Fruit fly (Drosophila melanogaster) whole organism, embryonic: ENCODE measurements around the gene Bap111.

Source experiments
- Aef1 ChIP-seq: fragments of 200-800 bp; sonication (Bioruptor generic); IDR thresholded peaks from 3 replicates; pipeline ENCODE4 v1.3.6; 2022; ENCODE audit warnings: missing biosample characterization, missing genetic modification characterization
- Bgb ChIP-seq: fragments of 200-800 bp; sonication (Bioruptor generic); IDR thresholded peaks from 2 replicates; pipeline ENCODE4 v1.3.6; 2022; ENCODE audit warnings: missing biosample characterization, missing genetic modification characterization; ENCODE audit not compliant: partially characterized antibody
- CG1024 ChIP-seq: fragments of 200-800 bp; sonication (Bioruptor generic); IDR thresholded peaks from 2 replicates; pipeline ENCODE4 v1.3.6; 2022; ENCODE audit warnings: missing biosample characterization, missing genetic modification characterization
- CG11504 ChIP-seq: fragments of 200-800 bp; sonication (Bioruptor generic); optimal IDR thresholded peaks from 3 replicates; lab custom pipeline; 2019; ENCODE audit warnings: missing biosample characterization, mild to moderate bottlenecking, missing genetic modification characterization, moderate library complexity
- CG12104 ChIP-seq: fragments of 200-800 bp; sonication (Bioruptor generic); optimal IDR thresholded peaks from 3 replicates; lab custom pipeline; 2016; ENCODE audit warnings: missing biosample characterization, missing genetic modification characterization
- CG12236 ChIP-seq: fragments of 200-800 bp; sonication (Bioruptor generic); optimal IDR thresholded peaks from 2 replicates; lab custom pipeline; 2016; ENCODE audit warnings: missing biosample characterization, missing genetic modification characterization
- CG12659 ChIP-seq: fragments of 200-800 bp; sonication (Bioruptor generic); optimal IDR thresholded peaks from 3 replicates; lab custom pipeline; 2017; ENCODE audit warnings: mild to moderate bottlenecking, missing biosample characterization, missing genetic modification reagents, missing genetic modification characterization
- CG14965 ChIP-seq: fragments of 200-800 bp; sonication (Bioruptor generic); optimal IDR thresholded peaks from 2 replicates; lab custom pipeline; 2016; ENCODE audit warnings: missing biosample characterization, missing genetic modification characterization, borderline replicate concordance
- CG17829 ChIP-seq: fragments of 200-800 bp; optimal IDR thresholded peaks from 2 replicates; lab custom pipeline; 2019; ENCODE audit warnings: missing biosample characterization, mild to moderate bottlenecking, missing genetic modification characterization, moderate library complexity
- CG18599 ChIP-seq: fragments of 200-800 bp; sonication (Bioruptor generic); optimal IDR thresholded peaks from 3 replicates; lab custom pipeline; 2017; ENCODE audit warnings: missing biosample characterization, missing genetic modification characterization, mild to moderate bottlenecking, moderate library complexity, missing genetic modification reagents
- CG2712 ChIP-seq: fragments of 200-800 bp; optimal IDR thresholded peaks from 3 replicates; lab custom pipeline; 2019; ENCODE audit warnings: missing biosample characterization, mild to moderate bottlenecking, missing genetic modification characterization, moderate library complexity
- CG31388 ChIP-seq: fragments of 200-800 bp; sonication (Bioruptor generic); optimal IDR thresholded peaks from 2 replicates; lab custom pipeline; 2016; ENCODE audit warnings: missing biosample characterization, missing genetic modification characterization
- CG34224 ChIP-seq: fragments of 200-800 bp; sonication (Bioruptor generic); IDR thresholded peaks from 3 replicates; pipeline ENCODE4 v1.3.6; 2022; ENCODE audit warnings: missing biosample characterization, missing genetic modification characterization; ENCODE audit not compliant: partially characterized antibody
- CG4282 ChIP-seq: fragments of 200-800 bp; sonication (Bioruptor generic); optimal IDR thresholded peaks from 2 replicates; lab custom pipeline; 2016; ENCODE audit warnings: missing biosample characterization, missing genetic modification characterization
- CG4820 ChIP-seq: fragments of 200-800 bp; sonication (Bioruptor generic); optimal IDR thresholded peaks from 3 replicates; lab custom pipeline; 2016; ENCODE audit warnings: missing biosample characterization, missing genetic modification characterization
- CG6654 ChIP-seq: fragments of 200-800 bp; sonication (Bioruptor generic); optimal IDR thresholded peaks from 2 replicates; lab custom pipeline; 2017; ENCODE audit warnings: missing biosample characterization, mild to moderate bottlenecking, missing genetic modification characterization
- CG7786 ChIP-seq: fragments of 200-800 bp; sonication (Bioruptor generic); optimal IDR thresholded peaks from 2 replicates; lab custom pipeline; 2016; ENCODE audit warnings: missing biosample characterization, missing genetic modification characterization
- CG8281 ChIP-seq: fragments of 200-800 bp; sonication (Bioruptor generic); optimal IDR thresholded peaks from 2 replicates; lab custom pipeline; 2018; ENCODE audit warnings: missing biosample characterization, mild to moderate bottlenecking, missing genetic modification characterization, moderate library complexity
- CG8765 ChIP-seq: fragments of 200-800 bp; sonication (Bioruptor generic); IDR thresholded peaks from 2 replicates; pipeline ENCODE4 v1.3.6; 2022; ENCODE audit warnings: missing biosample characterization, missing genetic modification characterization
- D ChIP-seq, 2 experiments: fragments of 200-800 bp in 1 of 2; fragments of >200 bp in 1 of 2; sonication (Bioruptor generic) in 1 of 2; optimal IDR thresholded peaks; 2 replicates in 1 of 2; 3 replicates in 1 of 2; lab custom pipeline; 2017; ENCODE audit warnings: mild to moderate bottlenecking in 1 of 2, missing biosample characterization in 1 of 2, missing genetic modification characterization in 1 of 2, missing genetic modification reagents in 1 of 2
- Doc2 ChIP-seq: fragments of 200-800 bp; sonication (Bioruptor generic); IDR thresholded peaks from 2 replicates; pipeline ENCODE4 v1.3.6; 2022; ENCODE audit warnings: missing biosample characterization, missing genetic modification characterization
- Doc3 ChIP-seq: fragments of 200-800 bp; sonication (Bioruptor generic); IDR thresholded peaks from 3 replicates; pipeline ENCODE4 v1.3.6; 2022; ENCODE audit warnings: missing biosample characterization, missing genetic modification characterization; ENCODE audit not compliant: partially characterized antibody
- ERR ChIP-seq: fragments of 200-800 bp; sonication (Bioruptor generic); optimal IDR thresholded peaks from 2 replicates; lab custom pipeline; 2016; ENCODE audit warnings: missing biosample characterization, missing genetic modification characterization
- Eip74EF ChIP-seq, 2 experiments: fragments of 200-800 bp in 1 of 2; fragments of >200 bp in 1 of 2; sonication (Bioruptor generic) in 1 of 2; optimal IDR thresholded peaks; 2 replicates each; lab custom pipeline; 2017 to 2019; ENCODE audit warnings: missing biosample characterization in 2 of 2, missing genetic modification characterization in 2 of 2, mild to moderate bottlenecking in 1 of 2, moderate library complexity in 1 of 2
- Fer1 ChIP-seq: fragments of 200-800 bp; sonication (Bioruptor generic); optimal IDR thresholded peaks from 2 replicates; lab custom pipeline; 2017; ENCODE audit warnings: missing biosample characterization, mild to moderate bottlenecking, missing genetic modification characterization
- HLHmδ ChIP-seq: fragments of 200-800 bp; sonication (Bioruptor generic); optimal IDR thresholded peaks from 2 replicates; lab custom pipeline; 2018; ENCODE audit warnings: missing biosample characterization, mild to moderate bottlenecking, missing genetic modification characterization, moderate library complexity
- HmgD ChIP-seq: fragments of 200-800 bp; sonication (Bioruptor generic); optimal IDR thresholded peaks from 3 replicates; lab custom pipeline; 2016; ENCODE audit warnings: missing biosample characterization, missing genetic modification characterization
- Jarid2 ChIP-seq: fragments of 200-800 bp; sonication (Bioruptor generic); optimal IDR thresholded peaks from 3 replicates; lab custom pipeline; 2017; ENCODE audit warnings: mild to moderate bottlenecking, missing biosample characterization, missing genetic modification reagents, missing genetic modification characterization
- MESR4 ChIP-seq: fragments of 200-800 bp; sonication (Bioruptor generic); optimal IDR thresholded peaks from 2 replicates; lab custom pipeline; 2018; ENCODE audit warnings: missing biosample characterization, mild to moderate bottlenecking, missing genetic modification characterization, moderate library complexity
- Meics ChIP-seq: fragments of 200-800 bp; sonication (Bioruptor generic); optimal IDR thresholded peaks from 2 replicates; lab custom pipeline; 2017; ENCODE audit warnings: missing biosample characterization, mild to moderate bottlenecking, missing genetic modification characterization
- Mes4 ChIP-seq: fragments of 200-800 bp; sonication (Bioruptor generic); optimal IDR thresholded peaks from 2 replicates; lab custom pipeline; 2016; ENCODE audit warnings: missing biosample characterization, missing genetic modification characterization
- Pdp1 ChIP-seq, 2 experiments: fragments of 200-800 bp; sonication (Bioruptor generic); optimal IDR thresholded peaks; 3 replicates each; lab custom pipeline; 2016; ENCODE audit warnings: missing biosample characterization in 2 of 2, missing genetic modification characterization in 2 of 2, mild to moderate bottlenecking in 1 of 2, moderate library complexity in 1 of 2
- Rfx ChIP-seq: fragments of 200-800 bp; sonication (Bioruptor generic); IDR thresholded peaks from 2 replicates; pipeline ENCODE4 v1.3.6; 2022; ENCODE audit warnings: missing biosample characterization, missing genetic modification characterization
- Sin3A ChIP-seq: fragments of >200 bp; optimal IDR thresholded peaks from 2 replicates; lab custom pipeline; 2018
- bowl ChIP-seq: fragments of 200-800 bp; sonication (Bioruptor generic); IDR thresholded peaks from 2 replicates; pipeline ENCODE4 v1.3.6; 2022; ENCODE audit warnings: missing biosample characterization, missing genetic modification characterization
- chm ChIP-seq: fragments of 200-800 bp; sonication (Bioruptor generic); IDR thresholded peaks from 2 replicates; pipeline ENCODE4 v1.3.6; 2022; ENCODE audit warnings: missing biosample characterization, missing genetic modification characterization
- dimm ChIP-seq: fragments of 200-800 bp; sonication (Bioruptor generic); IDR thresholded peaks from 2 replicates; pipeline ENCODE4 v1.3.6; 2022; ENCODE audit warnings: missing biosample characterization, missing genetic modification characterization
- exex ChIP-seq: fragments of 200-800 bp; sonication (Bioruptor generic); optimal IDR thresholded peaks from 4 replicates; lab custom pipeline; 2018; ENCODE audit warnings: missing biosample characterization, mild to moderate bottlenecking, missing genetic modification characterization, moderate library complexity
- fru ChIP-seq: fragments of >200 bp; optimal IDR thresholded peaks from 2 replicates; lab custom pipeline; 2017
- gem ChIP-seq: fragments of 200-800 bp; sonication (Bioruptor generic); optimal IDR thresholded peaks from 2 replicates; lab custom pipeline; 2019; ENCODE audit warnings: missing biosample characterization, mild to moderate bottlenecking, missing genetic modification characterization, moderate library complexity
- hkb ChIP-seq, 2 experiments: fragments of 200-800 bp in 1 of 2; fragments of >200 bp in 1 of 2; sonication (Bioruptor generic) in 1 of 2; IDR thresholded peaks in 1 of 2; optimal IDR thresholded peaks in 1 of 2; 2 replicates each; pipeline versions ENCODE4 v1.3.6 to Lab custom; 2017 to 2022; ENCODE audit warnings: missing biosample characterization in 1 of 2, missing genetic modification characterization in 1 of 2
- jing ChIP-seq: fragments of 200-800 bp; sonication (Bioruptor generic); optimal IDR thresholded peaks from 2 replicates; lab custom pipeline; 2018; ENCODE audit warnings: missing biosample characterization, mild to moderate bottlenecking, missing genetic modification characterization
- ken ChIP-seq: fragments of 200-800 bp; sonication (Bioruptor generic); IDR thresholded peaks from 3 replicates; pipeline ENCODE4 v1.3.6; 2022; ENCODE audit warnings: missing biosample characterization, missing genetic modification characterization
- lmd ChIP-seq: fragments of 200-800 bp; sonication (Bioruptor generic); IDR thresholded peaks from 2 replicates; pipeline ENCODE4 v1.3.6; 2022; ENCODE audit warnings: missing biosample characterization, missing genetic modification characterization
- nau ChIP-seq: fragments of 200-800 bp; sonication (Bioruptor generic); optimal IDR thresholded peaks from 3 replicates; lab custom pipeline; 2017; ENCODE audit warnings: missing biosample characterization, mild to moderate bottlenecking, missing genetic modification characterization, missing genetic modification reagents
- pho ChIP-seq: fragments of 200-800 bp; sonication (Bioruptor generic); optimal IDR thresholded peaks from 2 replicates; lab custom pipeline; 2016; ENCODE audit warnings: missing biosample characterization, missing genetic modification characterization
- pnt ChIP-seq: fragments of 200-800 bp; sonication (Bioruptor generic); optimal IDR thresholded peaks from 3 replicates; lab custom pipeline; 2016; ENCODE audit warnings: missing biosample characterization, missing genetic modification characterization
- toy ChIP-seq: fragments of 200-800 bp; sonication (Bioruptor generic); IDR thresholded peaks from 2 replicates; pipeline ENCODE4 v1.3.6; 2022; ENCODE audit warnings: missing biosample characterization, missing genetic modification characterization
- trem ChIP-seq: fragments of 200-800 bp; optimal IDR thresholded peaks from 3 replicates; lab custom pipeline; 2019; ENCODE audit warnings: missing biosample characterization, mild to moderate bottlenecking, missing genetic modification characterization, moderate library complexity
- zen2 ChIP-seq: fragments of 200-800 bp; sonication (Bioruptor generic); IDR thresholded peaks from 3 replicates; pipeline ENCODE4 v1.3.6; 2022; ENCODE audit warnings: missing biosample characterization, missing genetic modification characterization; ENCODE audit not compliant: partially characterized antibody

Gene Bap111

DNA sequence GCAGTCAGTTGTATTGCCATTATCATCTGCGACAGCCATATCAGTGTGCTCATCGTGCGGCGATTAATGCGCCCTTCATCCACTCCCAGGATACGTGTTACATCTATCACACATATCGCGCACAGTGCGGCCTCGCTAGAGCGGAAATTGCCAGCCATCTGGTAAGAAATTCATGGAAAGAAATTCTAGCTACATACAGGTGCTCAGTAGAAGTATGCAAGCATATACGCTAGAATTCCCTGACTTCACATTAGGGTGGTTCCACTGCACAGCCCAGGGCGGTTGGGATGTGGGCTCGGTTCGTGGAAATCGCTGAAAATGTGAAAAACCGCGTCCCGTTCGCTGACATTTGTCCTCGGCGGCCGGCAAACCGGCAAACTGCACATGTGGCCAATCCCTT, 7.9 kb upstream of the Bap111 start (continued):
- TF ChIP-seq hkb (optimal IDR thresholded peaks at IDR 0.05; lab: Kevin White, UChicago) (no peak), hkb (GFP tag; IDR thresholded peaks at IDR 0.05; lab: Robert Waterston, UW) (peak; percentile 82), Fer1 (GFP tag; lab: Kevin White, UChicago) (peak; percentile 73), Rfx (GFP tag; lab: Robert Waterston, UW) (peak; percentile 89), Doc3 (GFP tag; lab: Robert Waterston, UW) (no peak), CG7786 (GFP tag; lab: Kevin White, UChicago) (peak; percentile 76), trem (tag; lab: Kevin White, UChicago) (peak; percentile 31), chm (peak; percentile 86), Doc2 (GFP tag; lab: Robert Waterston, UW) (no peak), dimm (GFP tag; lab: Robert Waterston, UW) (peak; percentile 56; the same call in 1 of the 2 replicates), fru (lab: Kevin White, UChicago) (no peak), D (optimal IDR thresholded peaks at IDR 0.05; lab: Kevin White, UChicago) (no peak), D (GFP tag; optimal IDR thresholded peaks at IDR 0.05; lab: Kevin White, UChicago) (peak; percentile 70), pho (peak; percentile 38), MESR4 (GFP tag; lab: Kevin White, UChicago) (peak; percentile 32), CG34224 (GFP tag; lab: Robert Waterston, UW) (no peak), CG4282 (GFP tag; lab: Kevin White, UChicago) (no peak), ken (GFP tag; lab: Robert Waterston, UW) (peak; percentile 84), jing (GFP tag; lab: Kevin White, UChicago) (peak; percentile 43), HLHmδ (GFP tag; lab: Kevin White, UChicago) (no peak), toy (GFP tag; lab: Robert Waterston, UW) (peak; percentile 47; the same call in 1 of the 2 replicates), pnt (peak; percentile 82), Meics (GFP tag; lab: Kevin White, UChicago) (peak; percentile 69), Bgb (GFP tag; lab: Robert Waterston, UW) (no peak), CG2712 (tag; lab: Kevin White, UChicago) (peak; percentile 82), CG11504 (no peak), CG12104 (peak; percentile 34), HmgD (GFP tag; lab: Kevin White, UChicago) (no peak), gem (tag; lab: Kevin White, UChicago) (peak; percentile 77), CG18599 (GFP tag; lab: Kevin White, UChicago) (peak; percentile 78), CG12659 (GFP tag; lab: Kevin White, UChicago) (peak; percentile 58), CG4820 (GFP tag; lab: Kevin White, UChicago) (peak; percentile 70), nau (no peak), CG17829 (tag; lab: Kevin White, UChicago) (peak; percentile 70), ERR (GFP tag; lab: Kevin White, UChicago) (peak; percentile 17), exex (tag; lab: Kevin White, UChicago) (no peak), Eip74EF (GFP tag; optimal IDR thresholded peaks at IDR 0.05; lab: Kevin White, UChicago) (no peak), Aef1 (GFP tag; lab: Robert Waterston, UW) (peak; percentile 75), CG14965 (GFP tag; lab: Kevin White, UChicago) (no peak), Mes4 (GFP tag; lab: Kevin White, UChicago) (peak; percentile 25), Pdp1 (GFP tag; optimal IDR thresholded peaks at IDR 0.05; lab: Kevin White, UChicago) (peak; percentile 68 to 77), CG31388 (GFP tag; lab: Kevin White, UChicago) (no peak), CG12236 (peak; percentile 17), CG1024 (GFP tag; lab: Robert Waterston, UW) (peak; percentile 50; the same call in 1 of the 2 replicates), lmd (GFP tag; lab: Robert Waterston, UW) (peak; percentile 86), zen2 (GFP tag; lab: Robert Waterston, UW) (no peak), Sin3A (lab: Kevin White, UChicago) (no peak), CG8765 (peak; percentile 90), Jarid2 (GFP tag; lab: Kevin White, UChicago) (no peak), bowl (GFP tag; lab: Robert Waterston, UW) (0 out of 2 replicates have a peak, but pooled peaks have one; percentile 48), CG6654 (GFP tag; lab: Kevin White, UChicago) (no peak), CG8281 (tag; lab: Kevin White, UChicago) (peak; percentile 26)
